Worm (Caenorhabditis elegans) whole organism, early embryonic: ENCODE data around the gene T16G1.4.

ENCODE experiments used
- B0310.2 ChIP-seq: sonication (generic microtip); optimal IDR thresholded peaks from 2 replicates; lab custom pipeline; 2016; ENCODE audit warnings: mild to moderate bottlenecking, missing genetic modification characterization, missing compliant biosample characterization
- F13C5.2 ChIP-seq: sonication (generic microtip); optimal IDR thresholded peaks from 2 replicates; lab custom pipeline; 2017; ENCODE audit warnings: mild to moderate bottlenecking, missing genetic modification characterization, inconsistent platforms, missing compliant biosample characterization
- aly-1 ChIP-seq: sonication (generic microtip); optimal IDR thresholded peaks from 2 replicates; lab custom pipeline; 2016; ENCODE audit warnings: missing genetic modification characterization, missing compliant biosample characterization
- ama-1 ChIP-seq: fragments of 150-350 bp; optimal IDR thresholded peaks from 2 replicates; lab custom pipeline; 2014
- ceh-13 ChIP-seq: fragments of 200-800 bp; sonication (Bioruptor generic); optimal IDR thresholded peaks from 2 replicates; lab custom pipeline; 2018; ENCODE audit warnings: mild to moderate bottlenecking, missing genetic modification characterization, missing compliant biosample characterization
- ceh-36 ChIP-seq: sonication (generic microtip); optimal IDR thresholded peaks from 2 replicates; lab custom pipeline; 2016; ENCODE audit warnings: missing genetic modification characterization, inconsistent platforms, missing compliant biosample characterization
- ets-7 ChIP-seq: sonication (generic microtip); optimal IDR thresholded peaks from 2 replicates; lab custom pipeline; 2016; ENCODE audit warnings: missing genotype, missing genetic modification characterization, missing compliant biosample characterization
- flt-1 ChIP-seq: fragments of 200-800 bp; sonication (Bioruptor generic); IDR thresholded peaks from 2 replicates; pipeline ENCODE4 v1.3.6; 2022; ENCODE audit warnings: missing genetic modification characterization, missing compliant biosample characterization
- hmbx-1 ChIP-seq: sonication (generic microtip); optimal IDR thresholded peaks from 2 replicates; lab custom pipeline; 2016; ENCODE audit warnings: mild to moderate bottlenecking, missing genetic modification characterization, missing compliant biosample characterization
- hnd-1 ChIP-seq: sonication (generic microtip); optimal IDR thresholded peaks from 2 replicates; lab custom pipeline; 2016; ENCODE audit warnings: missing genetic modification characterization, missing compliant biosample characterization
- pes-1 ChIP-seq: fragments of 200-800 bp; sonication (Bioruptor generic); IDR thresholded peaks from 2 replicates; pipeline ENCODE4 v1.3.6; 2022; ENCODE audit warnings: missing genetic modification reagents, missing genetic modification characterization, missing compliant biosample characterization
- tbx-11 ChIP-seq: fragments of 200-800 bp; sonication (Bioruptor generic); IDR thresholded peaks from 2 replicates; pipeline ENCODE4 v1.3.6; 2022; ENCODE audit warnings: missing genetic modification characterization, missing compliant biosample characterization
- tbx-37 ChIP-seq: fragments of 200-800 bp; sonication (Bioruptor generic); conservative IDR thresholded peaks from 2 replicates; pipeline ENCODE4 v1.3.6; 2022; ENCODE audit warnings: missing genetic modification reagents, missing genetic modification characterization, missing compliant biosample characterization
- tra-4 ChIP-seq: sonication (generic microtip); optimal IDR thresholded peaks from 2 replicates; lab custom pipeline; 2017; ENCODE audit warnings: missing genetic modification characterization, missing compliant biosample characterization

DNA sequence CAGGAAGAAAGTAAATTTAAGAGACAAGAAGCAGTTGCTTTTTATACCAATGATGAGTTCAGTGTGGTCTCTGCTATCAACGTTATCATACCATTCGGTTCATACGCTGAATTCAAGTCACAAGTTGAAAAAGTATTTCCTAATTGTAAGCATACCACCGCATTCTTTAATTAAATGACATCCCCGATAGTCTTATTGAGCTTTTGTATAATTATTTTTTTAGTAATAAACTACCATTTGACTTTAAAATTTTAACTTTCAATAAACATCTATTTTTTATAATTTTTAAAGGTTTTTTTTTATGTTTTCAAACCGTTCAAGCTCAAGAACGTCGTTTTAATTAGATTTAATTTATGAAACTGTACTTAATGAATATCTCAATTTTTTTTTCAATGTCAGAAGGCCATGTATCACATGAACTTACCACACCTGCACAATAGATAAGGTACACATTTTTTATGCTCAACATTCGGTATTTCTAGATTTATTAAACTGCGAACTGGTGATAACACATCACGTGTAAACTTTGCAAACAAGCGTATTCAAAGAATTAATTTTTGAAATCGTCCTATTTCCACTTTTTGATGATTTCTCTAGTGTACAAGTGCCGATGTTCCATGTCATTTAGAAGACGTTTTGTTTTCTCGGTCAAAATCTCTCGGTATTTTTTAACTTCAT lies at the start of gene T16G1.4:
- TF ChIP-seq tbx-11 (GFP tag; lab: Robert Waterston, UW) (no peak), hnd-1 (no peak), ceh-36 (no peak), tra-4 (tag; lab: Kevin White, UChicago) (no peak), aly-1 (tag; lab: Kevin White, UChicago) (no peak), hmbx-1 (tag; lab: Kevin White, UChicago) (no peak), B0310.2 (tag; lab: Kevin White, UChicago) (no peak), flt-1 (no peak), ama-1 (no peak), ets-7 (tag; lab: Kevin White, UChicago) (no peak), pes-1 (no peak), ceh-13 (GFP tag; lab: Kevin White, UChicago) (no peak), tbx-37 (no peak), F13C5.2 (tag; lab: Kevin White, UChicago) (no peak)
